Worm (Caenorhabditis elegans): ENCODE measurements around the gene gldi-11.

DNA sequence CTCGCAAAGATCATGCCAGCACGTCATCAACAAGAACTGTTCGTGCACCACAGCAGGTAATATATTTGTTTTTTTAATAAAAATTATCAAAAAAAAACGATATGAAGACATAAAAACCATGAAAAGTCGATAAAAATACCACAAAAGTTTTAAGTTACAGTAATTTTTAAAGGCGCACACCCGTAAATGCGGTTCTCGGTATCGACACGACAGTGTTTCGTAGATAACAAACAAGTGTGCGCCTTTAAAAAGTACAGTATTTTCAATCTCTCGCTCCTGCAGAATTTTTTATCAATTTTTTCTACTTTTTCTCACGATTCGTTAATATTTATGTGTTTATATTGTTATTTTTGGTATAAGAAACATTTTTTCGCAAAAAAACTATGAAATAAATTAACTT lies 40.3 kb downstream of the gldi-11 start:
- TF ChIP-seq jun-1 (tag; optimal IDR thresholded peaks at IDR 0.05) (no peak), unc-130 (GFP tag; optimal IDR thresholded peaks at IDR 0.05) (no peak), lin-15B (tag; optimal IDR thresholded peaks at IDR 0.05) (no peak), lsy-2 (tag; optimal IDR thresholded peaks at IDR 0.05) (no peak), nhr-28 (tag; optimal IDR thresholded peaks at IDR 0.05) (no peak), nhr-42 (GFP tag; IDR thresholded peaks at IDR 0.05) (no peak), unc-62 (GFP tag; optimal IDR thresholded peaks at IDR 0.05 in 1 of 2) (no peak), unc-62 (tag; optimal IDR thresholded peaks at IDR 0.05) (no peak), nhr-11 (tag; optimal IDR thresholded peaks at IDR 0.05) (no peak), php-3 (GFP tag; IDR thresholded peaks at IDR 0.05) (no peak), fos-1 (tag; optimal IDR thresholded peaks at IDR 0.05) (no peak), skn-1 (tag; optimal IDR thresholded peaks at IDR 0.05) (no peak), snpc-4 (tag; optimal IDR thresholded peaks at IDR 0.05) (no peak), R02D3.7 (tag; optimal IDR thresholded peaks at IDR 0.05) (no peak)
